Fruit fly (Drosophila melanogaster) whole organism, embryonic: Measurements from ENCODE around the gene CG11436.

Experiments
- CG10565 ChIP-seq: fragments of 200-800 bp; sonication (Bioruptor generic); optimal IDR thresholded peaks from 3 replicates; lab custom pipeline; 2016; ENCODE audit warnings: missing biosample characterization, mild to moderate bottlenecking, missing genetic modification characterization
- CG14965 ChIP-seq: fragments of 200-800 bp; sonication (Bioruptor generic); optimal IDR thresholded peaks from 2 replicates; lab custom pipeline; 2016; ENCODE audit warnings: missing biosample characterization, missing genetic modification characterization, borderline replicate concordance
- CG1647 ChIP-seq: fragments of 200-800 bp; sonication (Bioruptor generic); optimal IDR thresholded peaks from 3 replicates; lab custom pipeline; 2016; ENCODE audit warnings: missing biosample characterization, missing genetic modification characterization
- CG17328 ChIP-seq: fragments of 200-800 bp; sonication (Bioruptor generic); IDR thresholded peaks from 2 replicates; pipeline ENCODE4 v1.3.6; 2022; ENCODE audit warnings: missing biosample characterization, missing genetic modification characterization
- CG2712 ChIP-seq: fragments of 200-800 bp; optimal IDR thresholded peaks from 3 replicates; lab custom pipeline; 2019; ENCODE audit warnings: missing biosample characterization, mild to moderate bottlenecking, missing genetic modification characterization, moderate library complexity
- CG7987 ChIP-seq: fragments of 200-800 bp; sonication (Bioruptor generic); optimal IDR thresholded peaks from 2 replicates; lab custom pipeline; 2018; ENCODE audit warnings: missing biosample characterization, mild to moderate bottlenecking, missing genetic modification characterization, moderate library complexity
- Fer2 ChIP-seq: fragments of 200-800 bp; sonication (Bioruptor generic); optimal IDR thresholded peaks from 2 replicates; lab custom pipeline; 2018; ENCODE audit warnings: missing biosample characterization, mild to moderate bottlenecking, missing genetic modification characterization, moderate library complexity
- H15 ChIP-seq: fragments of 200-800 bp; sonication (Bioruptor generic); IDR thresholded peaks from 3 replicates; pipeline ENCODE4 v1.3.6; 2022; ENCODE audit warnings: missing biosample characterization, missing genetic modification characterization
- fd102C ChIP-seq: fragments of 200-800 bp; sonication (Bioruptor generic); optimal IDR thresholded peaks from 2 replicates; lab custom pipeline; 2018; ENCODE audit warnings: missing biosample characterization, mild to moderate bottlenecking, missing genetic modification characterization, moderate library complexity
- lola ChIP-seq, 3 experiments: fragments of >200 bp in 2 of 3; fragments of 200-800 bp in 1 of 3; sonication (Bioruptor generic) in 1 of 3; optimal IDR thresholded peaks; 2 replicates each; lab custom pipeline; 2017 to 2019; ENCODE audit warnings: missing biosample characterization in 3 of 3, missing genetic modification characterization in 3 of 3, mild to moderate bottlenecking in 1 of 3, moderate library complexity in 1 of 3
- tup ChIP-seq: fragments of 200-800 bp; sonication (Bioruptor generic); optimal IDR thresholded peaks from 2 replicates; lab custom pipeline; 2016; ENCODE audit warnings: missing biosample characterization, mild to moderate bottlenecking, missing genetic modification characterization, moderate library complexity

- TF ChIP-seq tup (GFP tag; lab: Kevin White, UChicago) (no peak), CG1647 (GFP tag; lab: Kevin White, UChicago) (no peak), H15 (no peak), CG7987 (no peak), CG14965 (GFP tag; lab: Kevin White, UChicago) (no peak), CG17328 (GFP tag; lab: Robert Waterston, UW) (no peak), CG10565 (no peak), CG2712 (tag; lab: Kevin White, UChicago) (no peak), lola (GFP tag; optimal IDR thresholded peaks at IDR 0.05; lab: Kevin White, UChicago) (no peak), Fer2 (tag; lab: Kevin White, UChicago) (no peak), fd102C (no peak)
Observed at dm6 chrX:4554718-4555117, 3.0 kb upstream of the CG11436 start.
